Fruit fly (Drosophila melanogaster): ENCODE data around the gene CG43055.

CG43055 gene

dm6 chr2L:4448582-4449016 lies 37.6 kb downstream of the CG43055 start, which contains the start of gene MFS18 (continued):
- TF ChIP-seq topi (GFP tag; optimal IDR thresholded peaks at IDR 0.05), result peak; percentile 95
- TF ChIP-seq CG8119 (GFP tag; IDR thresholded peaks at IDR 0.05), result peak; percentile 99
- peak; percentile 85 for TF ChIP-seq CG1621 (tag; optimal IDR thresholded peaks at IDR 0.05)
- peak; percentile 95 for TF ChIP-seq Met (GFP tag; optimal IDR thresholded peaks at IDR 0.05)
- peak; percentile 95 for TF ChIP-seq CG6808 (GFP tag; optimal IDR thresholded peaks at IDR 0.05)
- TF ChIP-seq esn (GFP tag; optimal IDR thresholded peaks at IDR 0.05), result peak; percentile 98
- peak; percentile 84 for TF ChIP-seq Ets21C (GFP tag; optimal IDR thresholded peaks at IDR 0.05)
- peak; percentile 95 for TF ChIP-seq CG11902 (GFP tag; optimal IDR thresholded peaks at IDR 0.05)
- TF ChIP-seq CG31627 (GFP tag; optimal IDR thresholded peaks at IDR 0.05), result peak; percentile 91
- TF ChIP-seq Eip93F (GFP tag; optimal IDR thresholded peaks at IDR 0.05), result no peak
- TF ChIP-seq svp (GFP tag), result peak; percentile 98
- TF ChIP-seq Lpt (GFP tag; optimal IDR thresholded peaks at IDR 0.05), result peak; percentile 93

dm6 chr2L:4452798-4453197 lies 41.8 kb downstream of the CG43055 start, which contains the start of gene CG15439:
Gene CG15439 (minus strand): TSS chr2L:4453038.
- no peak for TF ChIP-seq ss (GFP tag; optimal IDR thresholded peaks at IDR 0.05)
- no peak for TF ChIP-seq pdm3 (GFP tag; optimal IDR thresholded peaks at IDR 0.05)
- peak; percentile 21 for TF ChIP-seq CG1621 (tag; optimal IDR thresholded peaks at IDR 0.05)
- TF ChIP-seq fd85E (GFP tag; optimal IDR thresholded peaks at IDR 0.05), result no peak

- TF ChIP-seq Ets21C (GFP tag; optimal IDR thresholded peaks at IDR 0.05), result no peak
- TF ChIP-seq fkh (GFP tag; optimal IDR thresholded peaks at IDR 0.05), result peak; percentile 77
- peak; percentile 29 for TF ChIP-seq achi (GFP tag; optimal IDR thresholded peaks at IDR 0.05)
- no peak for TF ChIP-seq fd59A (GFP tag; optimal IDR thresholded peaks at IDR 0.05)
- TF ChIP-seq CG6163 (GFP tag; IDR thresholded peaks at IDR 0.05), result no peak
- TF ChIP-seq Smox (GFP tag; optimal IDR thresholded peaks at IDR 0.05), result no peak
- TF ChIP-seq cyc (GFP tag; optimal IDR thresholded peaks at IDR 0.05), result no peak
- no peak for TF ChIP-seq Hr38 (GFP tag; optimal IDR thresholded peaks at IDR 0.05)
- TF ChIP-seq CG8632 (GFP tag; optimal IDR thresholded peaks at IDR 0.05), result no peak
- TF ChIP-seq CG6808 (GFP tag; optimal IDR thresholded peaks at IDR 0.05), result peak; percentile 13
- peak; percentile 27 for TF ChIP-seq Sox14 (GFP tag; optimal IDR thresholded peaks at IDR 0.05)
- TF ChIP-seq Lpt (GFP tag; optimal IDR thresholded peaks at IDR 0.05), result no peak
- peak; percentile 32 for TF ChIP-seq CG1621 (tag; optimal IDR thresholded peaks at IDR 0.05)
- peak; percentile 86 for TF ChIP-seq svp (GFP tag)
- TF ChIP-seq salr (GFP tag; optimal IDR thresholded peaks at IDR 0.05), result no peak
- TF ChIP-seq dsx (GFP tag; optimal IDR thresholded peaks at IDR 0.05; ENCODE audit: poor library complexity, severe bottlenecking), result peak; percentile 36
These were observed 43.2 kb downstream of the CG43055 start, which contains the start of the genes Secp43 and ND-B8 for dm6 chr2L:4454009-4454689. Gene Secp43 (minus strand): TSS chr2L:4454453. Gene ND-B8 (plus strand): TSS chr2L:4454626.

DNA sequence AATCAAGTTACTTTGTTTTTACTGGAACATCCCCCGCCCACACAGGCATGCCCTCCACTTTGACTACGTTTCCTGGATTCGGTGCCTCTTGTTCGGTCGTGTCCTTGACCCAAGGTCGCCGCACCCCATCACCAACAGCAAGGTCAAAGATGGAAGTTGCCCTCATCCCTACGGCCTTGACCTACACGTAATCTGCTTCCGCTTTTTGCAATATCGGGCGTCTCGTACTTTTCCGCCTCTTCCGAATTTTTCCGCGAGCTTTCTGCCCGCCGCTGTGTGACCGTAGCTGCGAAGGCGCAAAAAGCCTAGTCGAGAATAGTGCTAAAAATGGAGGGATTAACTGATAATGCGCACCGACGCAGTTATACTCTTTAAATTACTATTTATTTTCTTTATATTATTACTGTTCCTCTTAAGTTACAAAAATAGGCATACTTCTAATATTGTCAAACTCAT lies 45.6 kb downstream of the CG43055 start, which contains the start of gene Gs1l:
TSS of gene Gs1l (minus strand) at position 269 of the 456 bp plus-strand sequence.
- TF ChIP-seq Eip78C (GFP tag), result peak; percentile 71
- peak; percentile 28 for TF ChIP-seq Sox14 (GFP tag; optimal IDR thresholded peaks at IDR 0.05)
- TF ChIP-seq CG9139 (GFP tag; optimal IDR thresholded peaks at IDR 0.05), result no peak
- TF ChIP-seq esn (GFP tag; optimal IDR thresholded peaks at IDR 0.05), result peak; percentile 28
- TF ChIP-seq svp (GFP tag), result peak; percentile 89
- TF ChIP-seq fd85E (GFP tag; optimal IDR thresholded peaks at IDR 0.05), result no peak
- no peak for TF ChIP-seq Smox (GFP tag; optimal IDR thresholded peaks at IDR 0.05)
- no peak for TF ChIP-seq salr (GFP tag; optimal IDR thresholded peaks at IDR 0.05)
- no peak for TF ChIP-seq lz (GFP tag; optimal IDR thresholded peaks at IDR 0.05)
- no peak for TF ChIP-seq CG8319 (GFP tag; optimal IDR thresholded peaks at IDR 0.05)
- TF ChIP-seq CG6854 (GFP tag; optimal IDR thresholded peaks at IDR 0.05), result peak; percentile 0
- no peak for TF ChIP-seq dac (GFP tag; optimal IDR thresholded peaks at IDR 0.05)
- no peak for TF ChIP-seq achi (GFP tag; optimal IDR thresholded peaks at IDR 0.05)
- TF ChIP-seq CG32006 (GFP tag; optimal IDR thresholded peaks at IDR 0.05), result no peak
- TF ChIP-seq ss (GFP tag; optimal IDR thresholded peaks at IDR 0.05), result peak; percentile 16 to 37
- TF ChIP-seq Sox102F (GFP tag; optimal IDR thresholded peaks at IDR 0.05), result no peak
- TF ChIP-seq Sox15 (GFP tag; optimal IDR thresholded peaks at IDR 0.05), result no peak
- peak; percentile 53; the same call in 1 of the 3 replicates for TF ChIP-seq eg (GFP tag; IDR thresholded peaks at IDR 0.05)
- no peak for TF ChIP-seq Hr38 (GFP tag; optimal IDR thresholded peaks at IDR 0.05)
- TF ChIP-seq OdsH (GFP tag; optimal IDR thresholded peaks at IDR 0.05), result peak; percentile 2
- no peak for TF ChIP-seq acj6 (GFP tag; optimal IDR thresholded peaks at IDR 0.05)
- TF ChIP-seq CG3919 (GFP tag; optimal IDR thresholded peaks at IDR 0.05), result no peak
- no peak for TF ChIP-seq CG6808 (GFP tag; optimal IDR thresholded peaks at IDR 0.05)
- no peak for TF ChIP-seq CG11294 (GFP tag; IDR thresholded peaks at IDR 0.05)
- TF ChIP-seq dsx (GFP tag; optimal IDR thresholded peaks at IDR 0.05; ENCODE audit: poor library complexity, severe bottlenecking), result peak; percentile 80
- TF ChIP-seq CG8632 (GFP tag; optimal IDR thresholded peaks at IDR 0.05), result no peak
- no peak for TF ChIP-seq CG34406 (GFP tag; optimal IDR thresholded peaks at IDR 0.05)
- TF ChIP-seq CG11902 (GFP tag; optimal IDR thresholded peaks at IDR 0.05), result no peak
- no peak for TF ChIP-seq net (GFP tag; optimal IDR thresholded peaks at IDR 0.05)

Data from whole organism, prepupa.